Worm (Caenorhabditis elegans): ENCODE measurements around the gene C06E7.4.

DNA sequence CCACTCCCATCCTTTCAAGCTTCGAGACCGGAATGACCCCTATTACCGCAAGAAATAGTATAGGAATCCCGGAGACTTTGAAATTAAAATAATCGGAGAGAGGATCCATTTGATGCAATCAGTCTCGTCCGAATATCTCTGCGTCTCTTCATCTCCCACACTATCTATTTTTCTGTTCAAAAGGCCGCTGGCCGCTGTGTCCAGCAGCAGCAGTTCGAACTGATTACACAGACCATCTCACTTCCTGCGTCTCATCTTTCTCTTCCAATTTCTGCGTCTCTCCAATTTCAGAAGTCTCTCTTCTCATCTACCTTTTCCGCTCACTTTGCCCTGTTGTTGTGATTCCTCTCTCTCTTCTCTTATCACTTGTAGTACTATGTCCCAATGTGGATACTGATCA, 42.3 kb downstream of the C06E7.4 start:
- TF ChIP-seq nhr-77 (tag; optimal IDR thresholded peaks at IDR 0.05) (no peak), elt-3 (tag; optimal IDR thresholded peaks at IDR 0.05) (no peak)
